Worm (Caenorhabditis elegans): Measurements from ENCODE around the gene sek-6.

Gene sek-6

ce11 chrX:10030836-10031235 lies at the start of gene sek-6:
TSS of gene sek-6 (plus strand) at chrX:10031150.
- TF ChIP-seq M03D4.4 (tag; optimal IDR thresholded peaks at IDR 0.05) (no peak), nhr-237 (tag; optimal IDR thresholded peaks at IDR 0.05) (no peak), nhr-76 (tag; optimal IDR thresholded peaks at IDR 0.05) (no peak), unc-39 (tag; optimal IDR thresholded peaks at IDR 0.05) (no peak), unc-62 (GFP tag; optimal IDR thresholded peaks at IDR 0.05) (no peak)

ce11 chrX:9981259-9981658 lies 49.7 kb upstream of the sek-6 start:
- TF ChIP-seq sem-2 (GFP tag; optimal IDR thresholded peaks at IDR 0.05): no peak
- TF ChIP-seq nhr-28 (tag; optimal IDR thresholded peaks at IDR 0.05): no peak
- TF ChIP-seq M03D4.4 (tag; optimal IDR thresholded peaks at IDR 0.05): no peak
- TF ChIP-seq ceh-83 (GFP tag; optimal IDR thresholded peaks at IDR 0.05): no peak
- no peak for TF ChIP-seq flh-1 (GFP tag; optimal IDR thresholded peaks at IDR 0.05)

ce11 chrX:9984889-9985404 lies 46.0 kb upstream of the sek-6 start, which contains the start of gene F19C6.5:
TSS of gene F19C6.5 (minus strand) at chrX:9984939.
- TF ChIP-seq nhr-28 (tag; optimal IDR thresholded peaks at IDR 0.05): no peak
- TF ChIP-seq drap-1 (GFP tag; optimal IDR thresholded peaks at IDR 0.05): no peak
- no peak for TF ChIP-seq nhr-2 (tag; optimal IDR thresholded peaks at IDR 0.05)
- TF ChIP-seq lin-32 (GFP tag; optimal IDR thresholded peaks at IDR 0.05): no peak
- TF ChIP-seq unc-120 (tag; optimal IDR thresholded peaks at IDR 0.05; ENCODE audit: poor library complexity, severe bottlenecking): no peak
- no peak for TF ChIP-seq hlh-1 (tag; optimal IDR thresholded peaks at IDR 0.05)
- TF ChIP-seq ces-1 (GFP tag; optimal IDR thresholded peaks at IDR 0.05): no peak
- TF ChIP-seq snpc-4 (tag; optimal IDR thresholded peaks at IDR 0.05): no peak

- TF ChIP-seq pha-4 (tag; optimal IDR thresholded peaks at IDR 0.05) (peak; percentile 28), nhr-2 (tag; optimal IDR thresholded peaks at IDR 0.05) (no peak), elt-1 (tag; optimal IDR thresholded peaks at IDR 0.05; ENCODE audit: borderline replicate concordance, insufficient read depth) (peak; percentile 4)
Observed at ce11 chrX:9987166-9987565, 43.8 kb upstream of the sek-6 start.

- TF ChIP-seq unc-120 (tag; optimal IDR thresholded peaks at IDR 0.05; ENCODE audit: poor library complexity, severe bottlenecking) (no peak), elt-1 (tag; optimal IDR thresholded peaks at IDR 0.05; ENCODE audit: borderline replicate concordance, insufficient read depth) (no peak), cnd-1 (tag; optimal IDR thresholded peaks at IDR 0.05) (peak; percentile 45), ham-2 (GFP tag; optimal IDR thresholded peaks at IDR 0.05) (peak; percentile 78)
Observed at ce11 chrX:9988884-9989283, 42.1 kb upstream of the sek-6 start.

DNA sequence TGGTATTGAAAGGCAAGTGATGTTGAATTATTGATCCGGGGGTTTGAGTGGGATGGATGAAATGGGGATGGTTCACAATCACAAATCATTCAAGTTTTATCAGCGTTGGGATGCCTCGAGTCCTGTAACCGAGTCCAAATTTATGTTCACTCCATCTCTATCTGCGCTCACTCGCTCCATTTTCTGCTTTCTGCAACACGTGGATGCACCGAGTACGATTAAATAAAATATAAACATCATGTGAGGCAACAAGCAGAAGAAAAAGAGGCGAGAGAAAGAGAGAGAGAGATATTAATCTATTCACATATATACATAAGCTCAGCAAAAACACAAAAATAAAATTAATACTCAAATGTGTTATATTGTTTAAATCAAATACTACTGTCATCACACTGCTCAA lies 37.9 kb upstream of the sek-6 start:
- no peak for TF ChIP-seq pha-4 (tag; optimal IDR thresholded peaks at IDR 0.05)
- TF ChIP-seq ceh-83 (GFP tag; optimal IDR thresholded peaks at IDR 0.05): no peak
- no peak for TF ChIP-seq M03D4.4 (tag; optimal IDR thresholded peaks at IDR 0.05)
- no peak for TF ChIP-seq bed-3 (GFP tag; optimal IDR thresholded peaks at IDR 0.05)
- no peak for TF ChIP-seq tbx-8 (GFP tag; optimal IDR thresholded peaks at IDR 0.05)

DNA sequence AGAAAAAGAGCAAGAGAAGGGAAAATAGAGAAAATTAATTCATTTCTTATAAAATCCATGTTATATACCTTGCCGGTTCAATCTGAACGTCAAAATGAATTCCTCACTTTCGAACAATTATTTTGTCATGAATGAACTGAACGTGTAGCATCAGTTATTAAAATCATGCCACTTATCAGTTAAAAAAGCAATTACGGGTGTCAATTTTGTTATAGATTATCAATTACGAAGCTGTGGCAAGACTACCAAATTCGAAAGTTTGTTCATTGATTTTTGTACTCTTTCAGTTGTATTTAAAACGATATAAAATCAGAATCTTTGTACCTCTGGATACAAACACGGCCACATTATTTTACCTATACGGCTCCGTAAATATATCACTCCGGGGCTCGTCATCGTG lies 33.6 kb upstream of the sek-6 start:
- TF ChIP-seq cnd-1 (tag; optimal IDR thresholded peaks at IDR 0.05) (no peak), mls-2 (tag; optimal IDR thresholded peaks at IDR 0.05) (no peak), sptf-1 (tag; optimal IDR thresholded peaks at IDR 0.05) (no peak), nhr-2 (tag; optimal IDR thresholded peaks at IDR 0.05) (no peak), elt-1 (tag; optimal IDR thresholded peaks at IDR 0.05; ENCODE audit: borderline replicate concordance, insufficient read depth) (no peak), lin-32 (GFP tag; optimal IDR thresholded peaks at IDR 0.05) (no peak), ceh-83 (GFP tag; optimal IDR thresholded peaks at IDR 0.05) (no peak), ceh-39 (tag; optimal IDR thresholded peaks at IDR 0.05) (no peak), drap-1 (GFP tag; optimal IDR thresholded peaks at IDR 0.05) (no peak), bed-3 (GFP tag; optimal IDR thresholded peaks at IDR 0.05) (no peak), unc-120 (tag; optimal IDR thresholded peaks at IDR 0.05; ENCODE audit: poor library complexity, severe bottlenecking) (no peak)

- TF ChIP-seq ceh-39 (tag; optimal IDR thresholded peaks at IDR 0.05): no peak
- TF ChIP-seq ces-1 (GFP tag; optimal IDR thresholded peaks at IDR 0.05): peak; percentile 31
Observed at ce11 chrX:9999192-9999591, 31.8 kb upstream of the sek-6 start, which contains the start of gene grk-1. TSS of gene grk-1 (minus strand) at chrX:9999208.

Measured in whole organism, mixed stage, embryonic.